Worm (Caenorhabditis elegans) whole organism, L3 larva: ENCODE measurements around the gene mob-2.

Source experiments
- ama-1 ChIP-seq: fragments of 150-350 bp; optimal IDR thresholded peaks from 2 replicates; lab custom pipeline; 2018
- nhr-77 ChIP-seq: fragments of 150-350 bp; optimal IDR thresholded peaks from 2 replicates; lab custom pipeline; 2014; ENCODE audit warnings: missing biosample characterization, missing genetic modification characterization
- tbx-2 ChIP-seq: sonication (generic microtip); optimal IDR thresholded peaks from 2 replicates; lab custom pipeline; 2016; ENCODE audit warnings: mild to moderate bottlenecking, missing genetic modification characterization, missing compliant biosample characterization

DNA sequence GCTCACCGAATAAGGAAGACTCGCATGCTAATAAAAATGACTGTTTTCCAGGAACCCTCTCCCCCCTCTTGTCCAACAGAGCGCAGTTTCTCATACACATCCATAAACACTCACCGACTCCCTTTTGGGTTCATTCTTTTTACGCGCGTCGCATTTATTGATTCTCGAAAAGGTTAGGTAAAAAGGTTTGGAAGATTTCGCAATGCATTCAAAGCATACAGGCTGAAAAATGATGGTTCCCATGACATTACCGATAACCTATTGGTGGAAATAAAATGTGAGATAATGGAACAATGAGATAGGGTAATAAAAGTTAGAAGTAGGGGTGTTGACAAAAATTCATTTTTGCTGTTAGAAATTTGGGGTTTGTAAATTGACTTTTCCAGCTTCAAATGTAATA, 11.4 kb downstream of the mob-2 start:
- TF ChIP-seq tbx-2 (tag; lab: Kevin White, UChicago) (no peak), nhr-77 (tag; lab: Kevin White, UChicago) (no peak), ama-1 (lab: Kevin White, UChicago) (no peak)
